Worm (Caenorhabditis elegans) whole organism, L1 larva: Measurements from ENCODE around the gene mrpl-44.

ENCODE experiments used
- C04F5.9 ChIP-seq: sonication (generic microtip); optimal IDR thresholded peaks from 2 replicates; lab custom pipeline; 2016; ENCODE audit warnings: missing genetic modification characterization, missing compliant biosample characterization
- C34B4.2 ChIP-seq: sonication (generic microtip); optimal IDR thresholded peaks from 2 replicates; lab custom pipeline; 2017; ENCODE audit warnings: mild to moderate bottlenecking, missing genetic modification characterization, missing compliant biosample characterization
- aha-1 ChIP-seq: fragments of 150-350 bp; optimal IDR thresholded peaks from 2 replicates; lab custom pipeline; 2014; ENCODE audit warnings: missing biosample characterization, missing genetic modification characterization
- aly-2 ChIP-seq: fragments of 150-350 bp; optimal IDR thresholded peaks from 2 replicates; lab custom pipeline; 2014; ENCODE audit warnings: missing biosample characterization, missing genetic modification characterization
- ama-1 ChIP-seq: fragments of 150-350 bp; optimal IDR thresholded peaks from 2 replicates; lab custom pipeline; 2014
- ceh-63 ChIP-seq: fragments of 200-800 bp; sonication (Bioruptor generic); optimal IDR thresholded peaks from 2 replicates; lab custom pipeline; 2018; ENCODE audit warnings: mild to moderate bottlenecking, missing genetic modification characterization, missing compliant biosample characterization
- ceh-8 ChIP-seq: fragments of 200-800 bp; sonication (Bioruptor generic); optimal IDR thresholded peaks from 2 replicates; lab custom pipeline; 2018; ENCODE audit warnings: mild to moderate bottlenecking, missing genetic modification characterization, moderate library complexity, missing compliant biosample characterization
- ceh-82 ChIP-seq, 3 experiments: fragments of 150-350 bp in 1 of 3; sonication (generic microtip) in 2 of 3; optimal IDR thresholded peaks; 2 replicates each; lab custom pipeline; 2014 to 2017; ENCODE audit warnings: missing biosample characterization in 3 of 3, missing genetic modification characterization in 3 of 3
- ceh-90 ChIP-seq: sonication (generic microtip); optimal IDR thresholded peaks from 2 replicates; lab custom pipeline; 2016; ENCODE audit warnings: missing genetic modification characterization, missing compliant biosample characterization
- ces-1 ChIP-seq: fragments of 150-350 bp; optimal IDR thresholded peaks from 2 replicates; lab custom pipeline; 2014; ENCODE audit warnings: missing biosample characterization, missing genetic modification reagents, missing genetic modification characterization
- dpl-1 ChIP-seq, 3 experiments: fragments of 150-350 bp in 2 of 3; sonication (generic microtip) in 1 of 3; optimal IDR thresholded peaks; 2 replicates each; lab custom pipeline; 2014 to 2017; ENCODE audit warnings: missing biosample characterization in 3 of 3, missing genetic modification characterization in 3 of 3, missing genetic modification reagents in 3 of 3
- dsc-1 ChIP-seq: sonication (generic microtip); optimal IDR thresholded peaks from 2 replicates; lab custom pipeline; 2016; ENCODE audit warnings: mild to moderate bottlenecking, missing genetic modification characterization, missing compliant biosample characterization
- egl-27 ChIP-seq, 2 experiments: fragments of 150-350 bp in 1 of 2; sonication (generic microtip); optimal IDR thresholded peaks; 3 replicates each; lab custom pipeline; 2017 to 2018; ENCODE audit warnings: missing biosample characterization in 2 of 2, missing genetic modification characterization in 2 of 2, missing genetic modification reagents in 2 of 2
- elt-3 ChIP-seq, 6 experiments: fragments of 150-350 bp in 1 of 6; sonication (generic microtip); optimal IDR thresholded peaks; 2 replicates each; lab custom pipeline; 2017 to 2018; ENCODE audit warnings: missing biosample characterization in 6 of 6, missing genetic modification characterization in 6 of 6, inconsistent platforms in 1 of 6
- ets-5 ChIP-seq: fragments of 200-800 bp; sonication (Bioruptor generic); IDR thresholded peaks from 2 replicates; pipeline ENCODE4 v1.3.6; 2022; ENCODE audit warnings: missing genetic modification characterization, missing compliant biosample characterization
- fkh-8 ChIP-seq: sonication (generic microtip); optimal IDR thresholded peaks from 2 replicates; lab custom pipeline; 2016; ENCODE audit warnings: mild to moderate bottlenecking, missing genetic modification characterization, missing compliant biosample characterization
- fos-1 ChIP-seq: fragments of 150-350 bp; optimal IDR thresholded peaks from 2 replicates; lab custom pipeline; 2014; ENCODE audit warnings: missing biosample characterization, missing genetic modification characterization
- grh-1 ChIP-seq: fragments of 200-800 bp; sonication (Bioruptor generic); IDR thresholded peaks from 2 replicates; pipeline ENCODE4 v1.3.6; 2022; ENCODE audit warnings: missing genetic modification reagents, missing genetic modification characterization, missing compliant biosample characterization
- jun-1 ChIP-seq: fragments of 150-350 bp; optimal IDR thresholded peaks from 2 replicates; lab custom pipeline; 2014; ENCODE audit warnings: missing biosample characterization, missing genetic modification reagents, missing genetic modification characterization
- lin-14 ChIP-seq: fragments of 200-800 bp; sonication (Bioruptor generic); optimal IDR thresholded peaks from 2 replicates; lab custom pipeline; 2018; ENCODE audit warnings: mild to moderate bottlenecking, missing genetic modification characterization, moderate library complexity, missing compliant biosample characterization
- lin-15B ChIP-seq: fragments of 150-350 bp; sonication (generic microtip); optimal IDR thresholded peaks from 3 replicates; lab custom pipeline; 2014; ENCODE audit warnings: missing biosample characterization, missing genetic modification characterization
- lin-35 ChIP-seq, 2 experiments: fragments of 150-350 bp; optimal IDR thresholded peaks; 2 replicates each; lab custom pipeline; 2014; ENCODE audit warnings: missing biosample characterization in 2 of 2, missing genetic modification characterization in 2 of 2, missing genetic modification reagents in 2 of 2
- lir-3 ChIP-seq: sonication (generic microtip); optimal IDR thresholded peaks from 2 replicates; lab custom pipeline; 2016; ENCODE audit warnings: mild to moderate bottlenecking, missing genetic modification characterization, moderate library complexity, missing compliant biosample characterization; ENCODE audit not compliant: poor library complexity
- mef-2 ChIP-seq: fragments of 150-350 bp; optimal IDR thresholded peaks from 2 replicates; lab custom pipeline; 2014; ENCODE audit warnings: missing biosample characterization, missing genetic modification characterization
- nhr-11 ChIP-seq: fragments of 150-350 bp; optimal IDR thresholded peaks from 2 replicates; lab custom pipeline; 2014; ENCODE audit warnings: missing biosample characterization, missing genetic modification characterization
- nhr-19 ChIP-seq: fragments of 200-800 bp; sonication (Bioruptor generic); conservative IDR thresholded peaks from 2 replicates; pipeline ENCODE4 v1.3.6; 2022; ENCODE audit warnings: missing genetic modification characterization, missing compliant biosample characterization
- nhr-28 ChIP-seq: fragments of 150-350 bp; optimal IDR thresholded peaks from 2 replicates; lab custom pipeline; 2014; ENCODE audit warnings: missing biosample characterization, missing genetic modification characterization
- nhr-85 ChIP-seq: sonication (generic microtip); peaks from one replicate; lab custom pipeline; 2016; ENCODE audit warnings: missing genetic modification characterization, inconsistent platforms, missing compliant biosample characterization
- nhr-90 ChIP-seq: sonication (generic microtip); optimal IDR thresholded peaks from 2 replicates; lab custom pipeline; 2016; ENCODE audit warnings: mild to moderate bottlenecking, missing genetic modification characterization, missing compliant biosample characterization; ENCODE audit not compliant: poor library complexity
- pag-3 ChIP-seq: sonication (generic microtip); optimal IDR thresholded peaks from 2 replicates; lab custom pipeline; 2017; ENCODE audit warnings: missing genetic modification characterization, mild to moderate bottlenecking, missing compliant biosample characterization, antibody characterized with exemption, borderline replicate concordance; ENCODE audit not compliant: insufficient read depth
- pqm-1 ChIP-seq: sonication (generic microtip); optimal IDR thresholded peaks from 3 replicates; lab custom pipeline; 2017; ENCODE audit warnings: missing biosample characterization, missing genetic modification characterization
- rnt-1 ChIP-seq: sonication (generic microtip); optimal IDR thresholded peaks from 2 replicates; lab custom pipeline; 2016; ENCODE audit warnings: mild to moderate bottlenecking, missing genetic modification characterization, moderate library complexity, missing compliant biosample characterization
- sup-37 ChIP-seq: fragments of 200-800 bp; sonication (Bioruptor generic); optimal IDR thresholded peaks from 2 replicates; lab custom pipeline; 2018; ENCODE audit warnings: mild to moderate bottlenecking, missing genetic modification characterization, missing compliant biosample characterization
- swsn-7 ChIP-seq: sonication (generic microtip); optimal IDR thresholded peaks from 2 replicates; lab custom pipeline; 2016; ENCODE audit warnings: missing genetic modification characterization, missing compliant biosample characterization
- tbx-2 ChIP-seq: sonication (generic microtip); optimal IDR thresholded peaks from 2 replicates; lab custom pipeline; 2016; ENCODE audit warnings: missing genetic modification characterization, missing compliant biosample characterization
- unc-130 ChIP-seq: fragments of 150-350 bp; optimal IDR thresholded peaks from 2 replicates; lab custom pipeline; 2017; ENCODE audit warnings: missing biosample characterization, missing genetic modification characterization, inconsistent platforms
- unc-30 ChIP-seq: sonication (generic microtip); optimal IDR thresholded peaks from 2 replicates; lab custom pipeline; 2017; ENCODE audit warnings: missing biosample characterization, missing genetic modification characterization
- unc-62 ChIP-seq: fragments of 150-350 bp; optimal IDR thresholded peaks from 2 replicates; lab custom pipeline; 2014; ENCODE audit warnings: missing biosample characterization, missing genetic modification reagents, missing genetic modification characterization
- vab-15 ChIP-seq: sonication (generic microtip); optimal IDR thresholded peaks from 2 replicates; lab custom pipeline; 2017; ENCODE audit warnings: missing genotype, mild to moderate bottlenecking, missing genetic modification characterization, missing compliant biosample characterization
- xbp-1 ChIP-seq: sonication (generic microtip); optimal IDR thresholded peaks from 2 replicates; lab custom pipeline; 2016; ENCODE audit warnings: missing genetic modification characterization, missing compliant biosample characterization
- ztf-4 ChIP-seq: fragments of 150-350 bp; optimal IDR thresholded peaks from 2 replicates; lab custom pipeline; 2014; ENCODE audit warnings: missing biosample characterization, missing genetic modification characterization

Gene mrpl-44

ce11 chrIII:9118921-9119606 lies 29.9 kb upstream of the mrpl-44 start, which contains the start of gene ced-11 (continued):
- no peak for TF ChIP-seq ama-1 (lab: Kevin White, UChicago)
- TF ChIP-seq lin-35 (GFP tag; optimal IDR thresholded peaks at IDR 0.05; lab: Kevin White, UChicago) = peak in 1 of 2 experiments; percentile 20
- TF ChIP-seq lin-14 (GFP tag; lab: Kevin White, UChicago) = peak; percentile 71
- no peak for TF ChIP-seq dsc-1 (tag; lab: Kevin White, UChicago)
- TF ChIP-seq grh-1 (GFP tag; lab: Robert Waterston, UW) = peak; percentile 66
- TF ChIP-seq aha-1 = no peak
- TF ChIP-seq nhr-11 (tag; lab: Kevin White, UChicago) = no peak
- TF ChIP-seq fkh-8 (tag; lab: Kevin White, UChicago) = no peak
- TF ChIP-seq fos-1 = no peak
- TF ChIP-seq swsn-7 (tag; lab: Kevin White, UChicago) = no peak
- TF ChIP-seq ceh-8 = no peak
- TF ChIP-seq ets-5 (GFP tag; lab: Robert Waterston, UW) = no peak
- TF ChIP-seq ceh-82 (tag; optimal IDR thresholded peaks at IDR 0.05; lab: Kevin White, UChicago) = no peak
- no peak for TF ChIP-seq unc-62 (GFP tag; lab: Kevin White, UChicago)
- TF ChIP-seq C04F5.9 = no peak
- peak in 5 of 6 experiments; percentile 25 to 81 (median 66) for TF ChIP-seq elt-3 (tag; optimal IDR thresholded peaks at IDR 0.05; lab: Kevin White, UChicago)
- peak; percentile 5 for TF ChIP-seq nhr-90 (tag; lab: Kevin White, UChicago)
- TF ChIP-seq mef-2 (tag; lab: Kevin White, UChicago) = no peak
- no peak for TF ChIP-seq egl-27 (tag; optimal IDR thresholded peaks at IDR 0.05; lab: Kevin White, UChicago)
- no peak for TF ChIP-seq ceh-63 (GFP tag; lab: Kevin White, UChicago)
- TF ChIP-seq ces-1 (GFP tag; lab: Kevin White, UChicago) = no peak
- peak; percentile 90 for TF ChIP-seq pag-3 (tag; lab: Kevin White, UChicago)
- no peak for TF ChIP-seq ceh-90 (tag; lab: Kevin White, UChicago)
- peak; percentile 49 for TF ChIP-seq tbx-2 (tag; lab: Kevin White, UChicago)
- peak; percentile 49 for TF ChIP-seq nhr-85 (tag; lab: Kevin White, UChicago)
- TF ChIP-seq ztf-4 (tag; lab: Kevin White, UChicago) = no peak
- TF ChIP-seq aly-2 (tag; lab: Kevin White, UChicago) = no peak
- TF ChIP-seq dpl-1 (GFP tag; optimal IDR thresholded peaks at IDR 0.05; lab: Kevin White, UChicago) = no peak
- peak; percentile 37 for TF ChIP-seq unc-130 (tag; lab: Kevin White, UChicago)
- no peak for TF ChIP-seq nhr-28
- TF ChIP-seq unc-30 (tag; lab: Kevin White, UChicago) = no peak
- TF ChIP-seq xbp-1 = no peak
- no peak for TF ChIP-seq C34B4.2
- no peak for TF ChIP-seq nhr-19

- TF ChIP-seq vab-15 (no peak), ets-5 (GFP tag; lab: Robert Waterston, UW) (no peak), rnt-1 (tag; lab: Kevin White, UChicago) (peak; percentile 36)
Observed at ce11 chrIII:9118314-9118850, 29.2 kb upstream of the mrpl-44 start, which contains the start of gene grl-11. TSS of gene grl-11 (minus strand) at chrIII:9118364.

- TF ChIP-seq lir-3 (tag; lab: Kevin White, UChicago) (no peak), lin-15B (no peak), pqm-1 (tag; lab: Kevin White, UChicago) (no peak), sup-37 (no peak), egl-27 (tag; optimal IDR thresholded peaks at IDR 0.05; lab: Kevin White, UChicago) (no peak), C04F5.9 (no peak), ama-1 (lab: Kevin White, UChicago) (no peak), unc-62 (GFP tag; lab: Kevin White, UChicago) (no peak), jun-1 (tag; lab: Kevin White, UChicago) (no peak)
Observed at ce11 chrIII:9115745-9116144, 26.6 kb upstream of the mrpl-44 start.
